Fruit fly (Drosophila melanogaster) whole organism, wandering third instar larva: Measurements from ENCODE around the gene CG4502.

ENCODE experiments used
- Hr83 ChIP-seq: fragments of 200-300 bp; sonication (Bioruptor generic); optimal IDR thresholded peaks from 2 replicates; lab custom pipeline; 2016; ENCODE audit warnings: missing biosample characterization, mild to moderate bottlenecking, missing genetic modification characterization, moderate library complexity; ENCODE audit not compliant: poor library complexity, severe bottlenecking
- OdsH ChIP-seq: fragments of 200-800 bp; sonication (Bioruptor generic); optimal IDR thresholded peaks from 2 replicates; lab custom pipeline; 2016; ENCODE audit warnings: missing biosample characterization, mild to moderate bottlenecking, missing genetic modification characterization
- fru ChIP-seq: fragments of 200-800 bp; sonication (Bioruptor generic); optimal IDR thresholded peaks from 3 replicates; lab custom pipeline; 2016; ENCODE audit warnings: missing biosample characterization, mild to moderate bottlenecking, missing genetic modification characterization
- pan ChIP-seq: fragments of >200 bp; optimal IDR thresholded peaks from 2 replicates; lab custom pipeline; 2017

DNA sequence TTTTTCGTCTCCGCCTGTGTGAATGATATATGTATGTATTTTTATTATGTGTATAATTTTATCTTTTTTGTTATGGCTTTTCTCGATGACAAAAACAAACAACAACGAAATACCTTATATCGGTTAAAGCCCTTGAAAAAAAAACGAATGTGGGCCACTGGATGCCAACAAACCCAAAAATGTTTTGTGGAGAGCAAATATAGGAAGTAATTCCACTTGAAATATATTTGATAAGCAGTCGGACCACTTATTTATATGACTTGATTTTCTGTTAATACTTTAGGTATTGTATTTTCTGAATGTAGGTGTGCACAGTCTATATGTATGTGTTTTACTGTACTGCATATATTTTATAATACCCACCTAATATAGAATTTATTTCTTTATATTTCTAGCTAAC, 36.9 kb upstream of the CG4502 start:
- TF ChIP-seq pan (lab: Kevin White, UChicago) (no peak), fru (GFP tag; lab: Kevin White, UChicago) (no peak), Hr83 (GFP tag; lab: Kevin White, UChicago) (no peak), OdsH (GFP tag; lab: Kevin White, UChicago) (no peak)
